Worm (Caenorhabditis elegans) whole organism, mixed stage, embryonic: Measurements from ENCODE around the gene zyg-12.

Source experiments
- M03D4.4 ChIP-seq: sonication (generic microtip); optimal IDR thresholded peaks from 2 replicates; lab custom pipeline; 2017; ENCODE audit warnings: mild to moderate bottlenecking, missing genetic modification characterization, missing compliant biosample characterization
- bed-3 ChIP-seq: fragments of 200-800 bp; sonication (Bioruptor generic); optimal IDR thresholded peaks from 3 replicates; lab custom pipeline; 2018; ENCODE audit warnings: mild to moderate bottlenecking, missing genetic modification characterization, moderate library complexity, missing compliant biosample characterization
- blmp-1 ChIP-seq: fragments of 150-350 bp; optimal IDR thresholded peaks from 2 replicates; lab custom pipeline; 2014; ENCODE audit warnings: missing biosample characterization, missing genetic modification characterization
- ceh-39 ChIP-seq: fragments of 150-350 bp; optimal IDR thresholded peaks from 2 replicates; lab custom pipeline; 2014; ENCODE audit warnings: missing biosample characterization, missing genetic modification characterization
- ceh-43 ChIP-seq: fragments of 200-800 bp; sonication (Bioruptor generic); optimal IDR thresholded peaks from 2 replicates; lab custom pipeline; 2018; ENCODE audit warnings: mild to moderate bottlenecking, missing genetic modification characterization, moderate library complexity, missing compliant biosample characterization
- ceh-83 ChIP-seq: fragments of 200-800 bp; sonication (Bioruptor generic); optimal IDR thresholded peaks from 2 replicates; lab custom pipeline; 2018; ENCODE audit warnings: mild to moderate bottlenecking, missing genetic modification characterization, missing compliant biosample characterization
- ces-1 ChIP-seq: fragments of 150-350 bp; optimal IDR thresholded peaks from 2 replicates; lab custom pipeline; 2014; ENCODE audit warnings: missing biosample characterization, missing genetic modification reagents, missing genetic modification characterization
- drap-1 ChIP-seq: fragments of 200-800 bp; sonication (Bioruptor generic); optimal IDR thresholded peaks from 3 replicates; lab custom pipeline; 2018; ENCODE audit warnings: mild to moderate bottlenecking, missing genetic modification characterization, missing compliant biosample characterization
- elt-1 ChIP-seq: sonication (generic microtip); optimal IDR thresholded peaks from 2 replicates; lab custom pipeline; 2017; ENCODE audit warnings: missing genetic modification characterization, mild to moderate bottlenecking, missing compliant biosample characterization, antibody characterized with exemption, moderate library complexity, borderline replicate concordance; ENCODE audit not compliant: insufficient read depth
- elt-3 ChIP-seq: fragments of 150-350 bp; optimal IDR thresholded peaks from 2 replicates; lab custom pipeline; 2014; ENCODE audit warnings: missing biosample characterization, missing genetic modification characterization
- flh-1 ChIP-seq: fragments of 200-800 bp; sonication (Bioruptor generic); optimal IDR thresholded peaks from 2 replicates; lab custom pipeline; 2018; ENCODE audit warnings: mild to moderate bottlenecking, missing genetic modification characterization, moderate library complexity, missing compliant biosample characterization
- hlh-1 ChIP-seq: fragments of 150-350 bp; optimal IDR thresholded peaks from 2 replicates; lab custom pipeline; 2014; ENCODE audit warnings: missing biosample characterization, missing genetic modification reagents, missing genetic modification characterization
- lin-13 ChIP-seq: fragments of 150-350 bp; optimal IDR thresholded peaks from 2 replicates; lab custom pipeline; 2014; ENCODE audit warnings: missing biosample characterization, missing genetic modification characterization
- lin-32 ChIP-seq: fragments of 200-800 bp; sonication (Bioruptor generic); optimal IDR thresholded peaks from 2 replicates; lab custom pipeline; 2018; ENCODE audit warnings: mild to moderate bottlenecking, missing genetic modification characterization, missing compliant biosample characterization
- lsy-2 ChIP-seq: fragments of 150-350 bp; optimal IDR thresholded peaks from 2 replicates; lab custom pipeline; 2014; ENCODE audit warnings: missing biosample characterization, missing genetic modification characterization
- mab-5 ChIP-seq: fragments of 150-350 bp; optimal IDR thresholded peaks from 2 replicates; lab custom pipeline; 2014; ENCODE audit warnings: missing biosample characterization, missing genetic modification characterization
- mep-1 ChIP-seq: fragments of 150-350 bp; optimal IDR thresholded peaks from 2 replicates; lab custom pipeline; 2017; ENCODE audit warnings: missing biosample characterization, missing genetic modification reagents, missing genetic modification characterization, inconsistent platforms
- mls-2 ChIP-seq: sonication (generic microtip); optimal IDR thresholded peaks from 2 replicates; lab custom pipeline; 2016; ENCODE audit warnings: mild to moderate bottlenecking, missing genetic modification characterization, moderate library complexity, missing compliant biosample characterization
- nhr-2 ChIP-seq: fragments of 150-350 bp; optimal IDR thresholded peaks from 2 replicates; lab custom pipeline; 2014; ENCODE audit warnings: missing biosample characterization, missing genetic modification characterization
- nhr-237 ChIP-seq: fragments of 150-350 bp; optimal IDR thresholded peaks from 2 replicates; lab custom pipeline; 2014; ENCODE audit warnings: missing biosample characterization, missing genetic modification characterization
- nhr-28 ChIP-seq: fragments of 150-350 bp; optimal IDR thresholded peaks from 2 replicates; lab custom pipeline; 2014; ENCODE audit warnings: missing biosample characterization, missing genetic modification characterization
- nhr-76 ChIP-seq: sonication (generic microtip); optimal IDR thresholded peaks from 2 replicates; lab custom pipeline; 2017; ENCODE audit warnings: missing biosample characterization, missing genetic modification characterization
- pha-4 ChIP-seq: fragments of 150-350 bp; optimal IDR thresholded peaks from 2 replicates; lab custom pipeline; 2018; ENCODE audit warnings: missing biosample characterization, missing genetic modification reagents, missing genetic modification characterization
- sem-2 ChIP-seq: fragments of 200-800 bp; sonication (Bioruptor generic); optimal IDR thresholded peaks from 2 replicates; lab custom pipeline; 2018; ENCODE audit warnings: mild to moderate bottlenecking, missing genetic modification characterization, missing compliant biosample characterization
- snpc-4 ChIP-seq: fragments of 150-350 bp; optimal IDR thresholded peaks from 2 replicates; lab custom pipeline; 2014; ENCODE audit warnings: missing biosample characterization, missing genetic modification characterization
- sptf-1 ChIP-seq: sonication (generic microtip); optimal IDR thresholded peaks from 2 replicates; lab custom pipeline; 2017; ENCODE audit warnings: mild to moderate bottlenecking, missing genetic modification characterization, moderate library complexity, missing compliant biosample characterization
- tbx-8 ChIP-seq: fragments of 200-800 bp; sonication (Bioruptor generic); optimal IDR thresholded peaks from 2 replicates; lab custom pipeline; 2018; ENCODE audit warnings: mild to moderate bottlenecking, missing genetic modification characterization, moderate library complexity, missing compliant biosample characterization
- unc-39 ChIP-seq: fragments of 150-350 bp; optimal IDR thresholded peaks from 2 replicates; lab custom pipeline; 2014; ENCODE audit warnings: missing biosample characterization, missing genetic modification characterization
- unc-62 ChIP-seq: fragments of 150-350 bp; optimal IDR thresholded peaks from 2 replicates; lab custom pipeline; 2014; ENCODE audit warnings: missing biosample characterization, missing genetic modification reagents, missing genetic modification characterization
- zip-8 ChIP-seq: fragments of 150-350 bp; optimal IDR thresholded peaks from 2 replicates; lab custom pipeline; 2014; ENCODE audit warnings: missing biosample characterization, missing genetic modification characterization
- ztf-11 ChIP-seq: fragments of 150-350 bp; optimal IDR thresholded peaks from 2 replicates; lab custom pipeline; 2014; ENCODE audit warnings: missing biosample characterization, missing genetic modification characterization

Gene zyg-12

DNA sequence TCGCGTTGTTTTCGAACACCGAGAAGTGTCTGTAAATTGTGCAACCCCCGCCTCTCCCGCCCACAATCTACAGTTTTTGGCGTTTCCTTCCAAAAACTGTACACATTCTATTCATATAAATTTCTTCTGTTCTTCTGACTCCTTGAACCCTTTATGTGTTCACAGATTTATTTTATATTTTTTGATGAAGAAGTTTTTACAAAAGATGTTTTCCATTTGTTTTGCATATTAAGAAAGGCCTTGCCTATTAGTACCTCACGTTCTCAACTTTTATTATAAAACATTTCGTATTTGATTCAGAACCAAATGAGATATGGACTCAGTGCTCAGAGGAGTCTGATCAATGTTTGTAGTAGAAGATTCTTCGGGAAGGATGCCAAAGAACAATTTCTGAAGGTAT, 3.6 kb downstream of the zyg-12 start, which contains the start of gene ndx-3:
ndx-3 (plus strand) TSS at position 301 of the 400 bp plus-strand sequence.
- no peak for TF ChIP-seq lsy-2 (tag; lab: Kevin White, UChicago)

DNA sequence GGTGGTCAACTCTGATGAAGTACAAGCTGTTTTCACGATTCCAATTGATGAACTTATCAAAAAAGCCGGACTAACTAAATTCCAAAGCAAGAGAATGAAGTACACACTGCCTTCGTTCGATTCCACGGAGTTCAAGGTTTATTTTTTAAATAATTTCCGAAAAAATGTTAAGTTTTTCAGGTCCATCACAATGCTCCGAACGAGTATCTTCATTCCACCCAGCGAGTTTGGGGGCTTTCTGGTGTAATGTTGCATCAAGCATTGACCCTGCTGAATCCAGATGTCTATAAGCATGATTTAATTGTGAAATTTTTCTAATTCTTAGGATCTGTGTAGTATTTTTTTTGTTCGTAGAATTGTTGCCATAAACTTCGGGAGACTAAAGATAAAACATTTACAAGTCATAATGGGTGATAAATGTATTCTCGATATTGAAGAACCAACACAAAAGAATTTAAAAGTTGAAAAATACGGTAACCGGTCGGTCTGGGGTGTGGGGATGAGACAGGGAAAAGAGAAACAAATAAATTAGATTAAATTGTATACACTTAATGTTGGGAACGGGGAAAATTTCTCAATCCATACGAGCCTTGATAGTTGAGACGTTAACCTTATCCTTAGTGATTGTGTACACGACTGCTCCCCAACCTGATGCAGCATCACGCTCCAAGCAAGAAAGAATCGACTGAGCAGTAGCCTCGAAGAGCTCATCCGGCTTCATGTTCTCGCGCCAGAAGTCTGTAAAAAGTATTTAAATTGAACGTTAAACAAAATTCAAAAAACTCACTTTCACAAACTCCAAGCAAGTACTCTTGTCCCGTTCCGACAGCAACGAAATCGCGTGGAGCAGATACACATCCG, 4.6 kb downstream of the zyg-12 start:
- TF ChIP-seq ces-1 (GFP tag; lab: Kevin White, UChicago) (no peak), ceh-83 (GFP tag; lab: Kevin White, UChicago) (no peak), tbx-8 (GFP tag; lab: Kevin White, UChicago) (no peak), snpc-4 (tag; lab: Kevin White, UChicago) (no peak), lin-32 (GFP tag; lab: Kevin White, UChicago) (no peak), elt-3 (tag; lab: Kevin White, UChicago) (no peak), nhr-2 (no peak)

DNA sequence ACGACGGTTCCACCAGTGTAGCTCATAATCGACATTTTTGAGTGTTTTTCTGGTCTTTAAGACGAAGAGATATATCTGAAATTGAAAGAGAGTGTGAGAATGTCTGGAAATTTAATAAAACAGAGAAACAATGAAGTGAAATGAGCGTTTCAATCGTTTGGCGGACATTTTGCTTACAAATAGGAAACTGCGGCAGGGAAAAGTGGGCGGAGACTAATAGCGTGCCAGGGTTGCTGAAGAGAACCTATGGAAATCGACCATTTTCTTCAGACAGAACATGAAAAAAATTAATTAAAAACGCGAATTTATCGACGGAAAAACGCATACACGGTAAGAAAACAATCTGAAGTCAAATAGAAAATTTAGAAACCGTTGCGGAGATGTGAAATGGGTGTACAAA, 5.7 kb downstream of the zyg-12 start, which contains the start of gene pbs-3:
pbs-3 (minus strand) TSS at position 75 of the 400 bp plus-strand sequence.
- TF ChIP-seq nhr-237 (tag; lab: Kevin White, UChicago), result peak; percentile 72
- TF ChIP-seq M03D4.4 (tag; lab: Kevin White, UChicago), result no peak
- TF ChIP-seq unc-62 (GFP tag; lab: Kevin White, UChicago), result no peak
- TF ChIP-seq sem-2 (GFP tag; lab: Kevin White, UChicago), result no peak
- TF ChIP-seq pha-4 (tag; lab: Kevin White, UChicago), result peak; percentile 19
- TF ChIP-seq hlh-1, result peak; percentile 26
- peak; percentile 82 for TF ChIP-seq mep-1 (tag; lab: Kevin White, UChicago)
- no peak for TF ChIP-seq elt-3 (tag; lab: Kevin White, UChicago)
- no peak for TF ChIP-seq mab-5 (tag; lab: Kevin White, UChicago)
- peak; percentile 62 for TF ChIP-seq lsy-2 (tag; lab: Kevin White, UChicago)
- peak; percentile 27 for TF ChIP-seq sptf-1
- TF ChIP-seq ceh-39 (tag; lab: Kevin White, UChicago), result no peak
- no peak for TF ChIP-seq mls-2 (tag; lab: Kevin White, UChicago)
- peak; percentile 24 for TF ChIP-seq lin-13 (tag; lab: Kevin White, UChicago)

DNA sequence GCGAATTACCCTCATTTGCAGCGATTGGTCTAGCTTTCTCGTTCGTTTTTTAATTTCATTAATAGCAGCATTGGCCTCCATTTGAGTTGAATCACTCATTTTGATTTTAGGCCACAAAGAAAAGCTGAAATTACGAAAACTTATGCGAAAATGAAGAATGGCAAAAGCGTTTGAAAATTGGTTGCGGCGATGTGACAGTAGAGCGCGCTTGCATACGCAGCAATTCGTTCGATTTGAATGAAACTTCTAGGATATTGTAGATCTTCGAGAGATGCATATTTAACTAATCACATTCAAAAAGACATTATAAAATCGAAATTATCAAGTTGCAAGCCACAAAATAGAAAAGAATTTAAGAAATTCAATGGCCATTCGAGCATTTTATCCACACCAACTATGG, 10.0 kb downstream of the zyg-12 start, which contains the start of gene ulp-2:
ulp-2 (minus strand) TSS at position 158 of the 400 bp plus-strand sequence.
- TF ChIP-seq hlh-1, result peak; percentile 6
- TF ChIP-seq elt-1 (tag; lab: Kevin White, UChicago), result no peak

DNA sequence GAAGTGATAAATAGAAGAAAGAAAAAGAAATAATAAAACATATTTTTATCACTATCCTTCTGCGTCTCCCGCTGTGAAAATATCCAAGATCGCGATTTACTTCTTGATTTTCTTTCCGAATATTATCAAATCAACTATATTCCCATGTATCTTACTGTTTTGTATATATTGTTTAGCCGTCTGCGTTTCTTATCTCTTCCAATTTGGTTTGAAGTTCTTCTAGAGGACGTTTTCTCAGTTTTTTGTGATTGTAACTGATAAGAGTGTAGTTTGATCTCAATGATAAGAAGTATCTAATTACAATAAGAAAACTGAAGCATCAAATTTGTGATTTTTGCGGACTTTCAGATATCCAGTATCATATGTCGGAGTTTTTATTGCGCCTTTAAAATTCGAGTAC, 11.0 kb downstream of the zyg-12 start:
- TF ChIP-seq elt-1 (tag; lab: Kevin White, UChicago), result no peak
- no peak for TF ChIP-seq ceh-39 (tag; lab: Kevin White, UChicago)
- TF ChIP-seq lin-13 (tag; lab: Kevin White, UChicago), result no peak
- no peak for TF ChIP-seq hlh-1
- no peak for TF ChIP-seq blmp-1 (tag; lab: Kevin White, UChicago)
- no peak for TF ChIP-seq lin-32 (GFP tag; lab: Kevin White, UChicago)
- no peak for TF ChIP-seq sptf-1
- TF ChIP-seq unc-39, result no peak
- TF ChIP-seq ceh-43 (GFP tag; lab: Kevin White, UChicago), result no peak
- TF ChIP-seq flh-1 (GFP tag; lab: Kevin White, UChicago), result no peak

DNA sequence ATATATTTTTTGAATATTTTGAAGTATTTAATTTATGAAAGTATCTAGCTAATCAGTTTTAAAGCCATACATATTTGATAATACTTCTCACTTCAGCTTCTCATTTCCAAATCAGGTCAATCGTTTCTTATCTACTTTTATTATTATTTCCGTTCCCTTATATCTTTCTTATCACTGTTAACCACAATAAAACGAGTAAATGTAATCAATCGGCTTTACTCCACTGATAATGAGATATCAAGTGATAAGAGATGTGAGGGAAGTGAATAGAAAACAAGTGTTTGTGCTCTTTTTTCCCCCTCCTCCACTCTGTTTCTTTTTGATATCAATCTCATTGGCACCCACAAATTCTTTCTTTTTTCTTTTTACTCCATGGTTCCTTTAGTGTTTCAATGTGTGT, 16.9 kb downstream of the zyg-12 start:
- no peak for TF ChIP-seq lin-13 (tag; lab: Kevin White, UChicago)
- no peak for TF ChIP-seq nhr-237 (tag; lab: Kevin White, UChicago)

DNA sequence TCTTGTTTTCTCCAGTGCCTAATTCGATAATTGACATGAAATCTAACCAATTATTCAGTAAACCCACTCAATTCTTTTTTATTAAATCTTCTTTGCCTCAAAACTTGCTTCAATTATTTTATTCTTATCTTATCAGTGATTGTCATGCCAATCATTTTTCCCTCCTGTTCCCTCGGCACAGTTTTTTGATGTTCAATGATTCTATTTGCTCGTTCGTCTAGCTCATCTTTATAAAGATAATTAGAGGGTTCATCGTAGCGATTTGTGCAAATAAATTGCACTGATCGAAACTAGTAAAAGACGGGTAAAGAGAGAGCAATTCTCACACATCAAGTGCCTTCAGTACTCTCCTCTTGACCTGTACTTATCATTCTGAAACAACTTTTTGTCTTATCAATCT, 17.9 kb downstream of the zyg-12 start:
- TF ChIP-seq nhr-237 (tag; lab: Kevin White, UChicago), result no peak
- TF ChIP-seq mab-5 (tag; lab: Kevin White, UChicago), result no peak
- no peak for TF ChIP-seq nhr-76 (tag; lab: Kevin White, UChicago)
- TF ChIP-seq ceh-39 (tag; lab: Kevin White, UChicago), result no peak
- no peak for TF ChIP-seq pha-4 (tag; lab: Kevin White, UChicago)
- TF ChIP-seq nhr-2, result no peak
- no peak for TF ChIP-seq flh-1 (GFP tag; lab: Kevin White, UChicago)
- no peak for TF ChIP-seq tbx-8 (GFP tag; lab: Kevin White, UChicago)
- no peak for TF ChIP-seq mls-2 (tag; lab: Kevin White, UChicago)
- no peak for TF ChIP-seq drap-1 (GFP tag; lab: Kevin White, UChicago)
- no peak for TF ChIP-seq hlh-1
- TF ChIP-seq unc-62 (GFP tag; lab: Kevin White, UChicago), result no peak
- no peak for TF ChIP-seq blmp-1 (tag; lab: Kevin White, UChicago)
- no peak for TF ChIP-seq zip-8
- TF ChIP-seq sptf-1, result no peak
- no peak for TF ChIP-seq bed-3 (GFP tag; lab: Kevin White, UChicago)
- TF ChIP-seq ztf-11, result no peak
- no peak for TF ChIP-seq nhr-28 (tag; lab: Kevin White, UChicago)
- no peak for TF ChIP-seq ceh-43 (GFP tag; lab: Kevin White, UChicago)
- TF ChIP-seq lin-13 (tag; lab: Kevin White, UChicago), result no peak
